Worm (Caenorhabditis elegans) whole organism, early embryonic: Measurements from ENCODE around the gene lbp-3.

Experiments
- ama-1 ChIP-seq: fragments of 150-350 bp; optimal IDR thresholded peaks from 2 replicates; lab custom pipeline; 2014
- hnd-1 ChIP-seq: sonication (generic microtip); optimal IDR thresholded peaks from 2 replicates; lab custom pipeline; 2016; ENCODE audit warnings: missing genetic modification characterization, missing compliant biosample characterization

ce11 chrX:3226348-3227229 lies 30.6 kb upstream of the lbp-3 start:
- TF ChIP-seq ama-1, result no peak
- no peak for TF ChIP-seq hnd-1
